Fruit fly (Drosophila melanogaster) whole organism, embryonic: ENCODE results near the gene CG17154.
A peak's percentile ranks its signal among the peaks of the same experiment; 100 is the strongest.

Experiments
- Bgb ChIP-seq: fragments of 200-800 bp; sonication (Bioruptor generic); IDR thresholded peaks from 2 replicates; pipeline ENCODE4 v1.3.6; 2022; ENCODE audit warnings: missing biosample characterization, missing genetic modification characterization; ENCODE audit not compliant: partially characterized antibody
- BtbVII ChIP-seq: fragments of 200-800 bp; sonication (Bioruptor generic); optimal IDR thresholded peaks from 3 replicates; lab custom pipeline; 2017; ENCODE audit warnings: missing biosample characterization, mild to moderate bottlenecking, missing genetic modification characterization
- CG10543 ChIP-seq: fragments of 200-800 bp; sonication (Bioruptor generic); optimal IDR thresholded peaks from 3 replicates; lab custom pipeline; 2017; ENCODE audit warnings: missing biosample characterization, mild to moderate bottlenecking, missing genetic modification characterization, moderate library complexity
- CG11398 ChIP-seq: fragments of 200-800 bp; sonication (Bioruptor generic); optimal IDR thresholded peaks from 2 replicates; lab custom pipeline; 2016; ENCODE audit warnings: missing biosample characterization, missing genetic modification characterization
- CG12219 ChIP-seq: fragments of 200-800 bp; sonication (Bioruptor generic); optimal IDR thresholded peaks from 3 replicates; lab custom pipeline; 2018; ENCODE audit warnings: missing biosample characterization, mild to moderate bottlenecking, missing genetic modification characterization
- CG12391 ChIP-seq: fragments of 200-800 bp; sonication (Bioruptor generic); optimal IDR thresholded peaks from 3 replicates; lab custom pipeline; 2018; ENCODE audit warnings: missing biosample characterization, mild to moderate bottlenecking, missing genetic modification characterization, moderate library complexity
- CG13894 ChIP-seq: fragments of 200-800 bp; sonication (Bioruptor generic); optimal IDR thresholded peaks from 3 replicates; lab custom pipeline; 2018; ENCODE audit warnings: missing biosample characterization, mild to moderate bottlenecking, missing genetic modification characterization, moderate library complexity
- CG14965 ChIP-seq: fragments of 200-800 bp; sonication (Bioruptor generic); optimal IDR thresholded peaks from 2 replicates; lab custom pipeline; 2016; ENCODE audit warnings: missing biosample characterization, missing genetic modification characterization, borderline replicate concordance
- CG15601 ChIP-seq: fragments of 200-800 bp; sonication (Bioruptor generic); optimal IDR thresholded peaks from 3 replicates; lab custom pipeline; 2019; ENCODE audit warnings: missing biosample characterization, mild to moderate bottlenecking, missing genetic modification characterization, moderate library complexity
- CG17802 ChIP-seq: fragments of 200-800 bp; sonication (Bioruptor generic); optimal IDR thresholded peaks from 2 replicates; lab custom pipeline; 2018; ENCODE audit warnings: missing biosample characterization, mild to moderate bottlenecking, missing genetic modification characterization, moderate library complexity
- CG32772 ChIP-seq: fragments of 200-800 bp; sonication (Bioruptor generic); IDR thresholded peaks from 2 replicates; pipeline ENCODE4 v1.3.6; 2022; ENCODE audit warnings: missing biosample characterization, missing genetic modification characterization
- CG4730 ChIP-seq: fragments of 200-800 bp; sonication (Bioruptor generic); IDR thresholded peaks from 2 replicates; pipeline ENCODE4 v1.3.6; 2022; ENCODE audit warnings: missing biosample characterization, missing genetic modification characterization
- CG6254 ChIP-seq: fragments of 200-800 bp; sonication (Bioruptor generic); optimal IDR thresholded peaks from 3 replicates; lab custom pipeline; 2017; ENCODE audit warnings: mild to moderate bottlenecking, missing biosample characterization, missing genetic modification reagents, missing genetic modification characterization
- CG6683 ChIP-seq: fragments of 200-800 bp; sonication (Bioruptor generic); optimal IDR thresholded peaks from 2 replicates; lab custom pipeline; 2017; ENCODE audit warnings: missing biosample characterization, mild to moderate bottlenecking, missing genetic modification characterization, missing genetic modification reagents
- CG6791 ChIP-seq: fragments of 200-800 bp; sonication (Bioruptor generic); IDR thresholded peaks from 3 replicates; pipeline ENCODE4 v1.3.6; 2022; ENCODE audit warnings: missing biosample characterization, missing genetic modification characterization; ENCODE audit not compliant: partially characterized antibody
- CG7987 ChIP-seq: fragments of 200-800 bp; sonication (Bioruptor generic); optimal IDR thresholded peaks from 2 replicates; lab custom pipeline; 2018; ENCODE audit warnings: missing biosample characterization, mild to moderate bottlenecking, missing genetic modification characterization, moderate library complexity
- CG9817 ChIP-seq: fragments of 200-800 bp; sonication (Bioruptor generic); optimal IDR thresholded peaks from 2 replicates; lab custom pipeline; 2018; ENCODE audit warnings: missing biosample characterization, mild to moderate bottlenecking, missing genetic modification characterization, moderate library complexity
- CHES-1-like ChIP-seq: fragments of 200-800 bp; sonication (Bioruptor generic); optimal IDR thresholded peaks from 2 replicates; lab custom pipeline; 2016; ENCODE audit warnings: missing biosample characterization, missing genetic modification characterization
- Dll ChIP-seq: fragments of 200-800 bp; sonication (Bioruptor generic); IDR thresholded peaks from 4 replicates; pipeline ENCODE4 v1.3.6; 2022; ENCODE audit warnings: missing biosample characterization, missing genetic modification characterization; ENCODE audit not compliant: partially characterized antibody
- Dref ChIP-seq: fragments of 200-800 bp; sonication (Bioruptor generic); IDR thresholded peaks from 2 replicates; pipeline ENCODE4 v1.3.6; 2022; ENCODE audit warnings: missing biosample characterization, missing genetic modification characterization
- Eip74EF ChIP-seq, 2 experiments: fragments of 200-800 bp in 1 of 2; fragments of >200 bp in 1 of 2; sonication (Bioruptor generic) in 1 of 2; optimal IDR thresholded peaks; 2 replicates each; lab custom pipeline; 2017 to 2019; ENCODE audit warnings: missing biosample characterization in 2 of 2, missing genetic modification characterization in 2 of 2, mild to moderate bottlenecking in 1 of 2, moderate library complexity in 1 of 2
- Ets65A ChIP-seq: fragments of 200-800 bp; sonication (Bioruptor generic); peaks from one replicate; lab custom pipeline; 2016; ENCODE audit warnings: missing biosample characterization, missing genetic modification characterization
- HLH54F ChIP-seq: fragments of 200-800 bp; sonication (Bioruptor generic); optimal IDR thresholded peaks from 3 replicates; lab custom pipeline; 2016; ENCODE audit warnings: missing biosample characterization, missing genetic modification characterization
- Hmr ChIP-seq: fragments of 200-800 bp; sonication (Bioruptor generic); optimal IDR thresholded peaks from 3 replicates; lab custom pipeline; 2017; ENCODE audit warnings: mild to moderate bottlenecking, missing biosample characterization, missing genetic modification reagents, missing genetic modification characterization
- Hr51 ChIP-seq, 2 experiments: fragments of 200-800 bp; sonication (Bioruptor generic); optimal IDR thresholded peaks; 2 replicates in 1 of 2; 3 replicates in 1 of 2; lab custom pipeline; 2016 to 2018; ENCODE audit warnings: missing biosample characterization in 2 of 2, missing genetic modification characterization in 2 of 2, mild to moderate bottlenecking in 1 of 2, moderate library complexity in 1 of 2
- Hr78 ChIP-seq, 2 experiments: fragments of 200-800 bp in 1 of 2; fragments of >200 bp in 1 of 2; sonication (Bioruptor generic) in 1 of 2; optimal IDR thresholded peaks; 2 replicates each; lab custom pipeline; 2017 to 2019; ENCODE audit warnings: missing biosample characterization in 2 of 2, missing genetic modification characterization in 2 of 2, mild to moderate bottlenecking in 1 of 2, moderate library complexity in 1 of 2
- Meics ChIP-seq: fragments of 200-800 bp; sonication (Bioruptor generic); optimal IDR thresholded peaks from 2 replicates; lab custom pipeline; 2017; ENCODE audit warnings: missing biosample characterization, mild to moderate bottlenecking, missing genetic modification characterization
- NC2β ChIP-seq: fragments of 200-800 bp; sonication (Bioruptor generic); optimal IDR thresholded peaks from 2 replicates; lab custom pipeline; 2016; ENCODE audit warnings: missing biosample characterization, missing genetic modification characterization
- PHDP ChIP-seq: fragments of 200-800 bp; sonication (Bioruptor generic); optimal IDR thresholded peaks from 3 replicates; lab custom pipeline; 2018; ENCODE audit warnings: missing biosample characterization, mild to moderate bottlenecking, missing genetic modification characterization, moderate library complexity
- Scr ChIP-seq: fragments of 200-800 bp; sonication (Bioruptor generic); IDR thresholded peaks from 2 replicates; pipeline ENCODE4 v1.3.6; 2022; ENCODE audit warnings: missing biosample characterization, missing genetic modification characterization; ENCODE audit not compliant: partially characterized antibody
- Stat92E ChIP-seq, 3 experiments: fragments of >200 bp in 2 of 3; fragments of 200-800 bp in 1 of 3; sonication (Bioruptor generic) in 1 of 3; optimal IDR thresholded peaks; 2 replicates each; lab custom pipeline; 2017 to 2019; ENCODE audit warnings: missing biosample characterization in 3 of 3, missing genetic modification characterization in 3 of 3, mild to moderate bottlenecking in 1 of 3, moderate library complexity in 1 of 3
- aop ChIP-seq: fragments of 200-800 bp; sonication (Bioruptor generic); IDR thresholded peaks from 2 replicates; pipeline ENCODE4 v1.3.6; 2022; ENCODE audit warnings: missing biosample characterization, missing genetic modification characterization
- ase ChIP-seq: fragments of 200-800 bp; sonication (Bioruptor generic); IDR thresholded peaks from 3 replicates; pipeline ENCODE4 v1.3.6; 2022; ENCODE audit warnings: missing biosample characterization, missing genetic modification characterization
- chm ChIP-seq: fragments of 200-800 bp; sonication (Bioruptor generic); IDR thresholded peaks from 2 replicates; pipeline ENCODE4 v1.3.6; 2022; ENCODE audit warnings: missing biosample characterization, missing genetic modification characterization
- corto ChIP-seq: fragments of 200-800 bp; sonication (Bioruptor generic); optimal IDR thresholded peaks from 2 replicates; lab custom pipeline; 2016; ENCODE audit warnings: missing biosample characterization, mild to moderate bottlenecking, missing genetic modification characterization, moderate library complexity
- dm ChIP-seq: fragments of 200-800 bp; sonication (Bioruptor generic); optimal IDR thresholded peaks from 3 replicates; lab custom pipeline; 2016; ENCODE audit warnings: missing biosample characterization, missing genetic modification characterization
- dmrt11E ChIP-seq: fragments of 200-800 bp; sonication (Bioruptor generic); optimal IDR thresholded peaks from 3 replicates; lab custom pipeline; 2018; ENCODE audit warnings: missing biosample characterization, mild to moderate bottlenecking, missing genetic modification characterization, moderate library complexity
- eve ChIP-seq, 2 experiments: fragments of >200 bp; optimal IDR thresholded peaks; 2 replicates each; lab custom pipeline; 2017; ENCODE audit warnings: missing biosample characterization in 2 of 2, missing genetic modification characterization in 2 of 2
- hb ChIP-seq: fragments of 200-800 bp; sonication (Bioruptor generic); IDR thresholded peaks from 3 replicates; pipeline ENCODE4 v1.3.6; 2022; ENCODE audit warnings: missing biosample characterization, missing genetic modification characterization; ENCODE audit not compliant: partially characterized antibody
- inv ChIP-seq: fragments of 200-800 bp; sonication (Bioruptor generic); IDR thresholded peaks from 2 replicates; pipeline ENCODE4 v1.3.6; 2022; ENCODE audit warnings: missing biosample characterization, missing genetic modification characterization; ENCODE audit not compliant: partially characterized antibody
- lola ChIP-seq, 3 experiments: fragments of >200 bp in 2 of 3; fragments of 200-800 bp in 1 of 3; sonication (Bioruptor generic) in 1 of 3; optimal IDR thresholded peaks; 2 replicates each; lab custom pipeline; 2017 to 2019; ENCODE audit warnings: missing biosample characterization in 3 of 3, missing genetic modification characterization in 3 of 3, mild to moderate bottlenecking in 1 of 3, moderate library complexity in 1 of 3
- mld ChIP-seq: fragments of 200-800 bp; sonication (Bioruptor generic); IDR thresholded peaks from 3 replicates; pipeline ENCODE4 v1.3.6; 2022; ENCODE audit warnings: missing biosample characterization, missing genetic modification characterization; ENCODE audit not compliant: partially characterized antibody
- nau ChIP-seq: fragments of 200-800 bp; sonication (Bioruptor generic); optimal IDR thresholded peaks from 3 replicates; lab custom pipeline; 2017; ENCODE audit warnings: missing biosample characterization, mild to moderate bottlenecking, missing genetic modification characterization, missing genetic modification reagents
- pzg ChIP-seq: fragments of 200-800 bp; sonication (Bioruptor generic); optimal IDR thresholded peaks from 3 replicates; lab custom pipeline; 2018; ENCODE audit warnings: missing biosample characterization, mild to moderate bottlenecking, missing genetic modification characterization, moderate library complexity
- schlank ChIP-seq: fragments of 200-800 bp; sonication (Bioruptor generic); optimal IDR thresholded peaks from 2 replicates; lab custom pipeline; 2018; ENCODE audit warnings: missing biosample characterization, mild to moderate bottlenecking, missing genetic modification characterization
- so ChIP-seq: fragments of 200-800 bp; sonication (Bioruptor generic); IDR thresholded peaks from 3 replicates; pipeline ENCODE4 v1.3.6; 2022; ENCODE audit warnings: missing biosample characterization, missing genetic modification characterization
- toy ChIP-seq: fragments of 200-800 bp; sonication (Bioruptor generic); IDR thresholded peaks from 2 replicates; pipeline ENCODE4 v1.3.6; 2022; ENCODE audit warnings: missing biosample characterization, missing genetic modification characterization

The CG17154 gene

DNA sequence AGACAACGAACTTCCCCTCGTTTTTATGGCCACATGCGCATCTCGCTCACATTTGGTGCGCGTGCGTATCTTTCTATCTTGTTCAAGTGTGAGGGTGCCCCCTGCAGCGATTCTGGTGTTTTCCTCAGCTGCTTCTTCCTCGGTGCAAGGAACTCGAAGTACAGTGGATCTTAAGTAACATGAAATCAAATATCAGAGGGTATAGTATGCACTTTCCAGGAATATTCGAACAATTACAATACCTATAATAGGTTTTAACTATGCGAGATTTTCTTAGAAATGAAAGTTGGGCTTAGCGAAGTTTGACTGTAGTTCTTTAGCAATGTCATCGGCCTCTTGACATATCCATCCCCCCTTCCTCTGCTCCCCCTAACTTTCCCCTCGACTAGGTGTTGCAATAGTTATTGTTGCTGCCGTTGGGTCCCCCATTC is 25.6 kb upstream of the CG17154 start (continued):
- TF ChIP-seq CG6791 (GFP tag; lab: Robert Waterston, UW), result no peak
- peak; percentile 70; the same call in 1 of the 2 replicates for TF ChIP-seq chm (GFP tag; lab: Robert Waterston, UW)
- no peak for TF ChIP-seq CG7987 (GFP tag; lab: Kevin White, UChicago)
- no peak for TF ChIP-seq CG17802 (tag; lab: Kevin White, UChicago)
- no peak for TF ChIP-seq Dref (GFP tag; lab: Robert Waterston, UW)
- TF ChIP-seq CG32772 (GFP tag; lab: Robert Waterston, UW), result peak; percentile 33; the same call in 1 of the 2 replicates
- peak; percentile 86 for TF ChIP-seq Ets65A (GFP tag; lab: Kevin White, UChicago)
- no peak for TF ChIP-seq CG14965 (GFP tag; lab: Kevin White, UChicago)
- no peak for TF ChIP-seq CG10543 (GFP tag; lab: Kevin White, UChicago)
- TF ChIP-seq CG12219, result peak; percentile 55
- TF ChIP-seq Bgb (GFP tag; lab: Robert Waterston, UW), result no peak
- TF ChIP-seq Eip74EF (GFP tag; optimal IDR thresholded peaks at IDR 0.05; lab: Kevin White, UChicago), result no peak
- TF ChIP-seq CG6254 (GFP tag; lab: Kevin White, UChicago), result peak; percentile 34
- TF ChIP-seq Scr (GFP tag; lab: Robert Waterston, UW), result no peak
- no peak for TF ChIP-seq schlank (tag; lab: Kevin White, UChicago)
- no peak for TF ChIP-seq Meics (GFP tag; lab: Kevin White, UChicago)
- TF ChIP-seq HLH54F, result no peak
- 0 out of 2 replicates have a peak, but pooled peaks have one; percentile 22 for TF ChIP-seq aop (GFP tag; lab: Robert Waterston, UW)
- TF ChIP-seq CG12391, result peak; percentile 45
- peak in 1 of 3 experiments; percentile 66 for TF ChIP-seq lola (GFP tag; optimal IDR thresholded peaks at IDR 0.05; lab: Kevin White, UChicago)
- no peak for TF ChIP-seq CG9817 (tag; lab: Kevin White, UChicago)
- TF ChIP-seq CG13894 (tag; lab: Kevin White, UChicago), result no peak
- peak; percentile 15 for TF ChIP-seq CHES-1-like
- TF ChIP-seq so (GFP tag; lab: Robert Waterston, UW), result 0 out of 3 replicates have a peak, but pooled peaks have one; percentile 28
- TF ChIP-seq CG6683 (GFP tag; lab: Kevin White, UChicago), result no peak
- TF ChIP-seq BtbVII (GFP tag; lab: Kevin White, UChicago), result no peak
- TF ChIP-seq Stat92E (GFP tag; optimal IDR thresholded peaks at IDR 0.05; lab: Kevin White, UChicago), result peak in 1 of 3 experiments; percentile 75
- no peak for TF ChIP-seq mld
- TF ChIP-seq CG15601 (tag; lab: Kevin White, UChicago), result peak; percentile 60
- TF ChIP-seq ase, result peak; percentile 50; the same call in 1 of the 3 replicates
- TF ChIP-seq CG11398, result no peak
- peak; percentile 54 for TF ChIP-seq NC2β (GFP tag; lab: Kevin White, UChicago)
- TF ChIP-seq PHDP, result peak; percentile 31
- TF ChIP-seq Dll (GFP tag; lab: Robert Waterston, UW), result no peak
- peak; percentile 88 for TF ChIP-seq dmrt11E
- no peak for TF ChIP-seq Hr51 (GFP tag; optimal IDR thresholded peaks at IDR 0.05; lab: Kevin White, UChicago)
- TF ChIP-seq eve (GFP tag; optimal IDR thresholded peaks at IDR 0.05; lab: Kevin White, UChicago), result no peak
- no peak for TF ChIP-seq inv (GFP tag; lab: Robert Waterston, UW)
- no peak for TF ChIP-seq nau
- TF ChIP-seq Hr78 (GFP tag; optimal IDR thresholded peaks at IDR 0.05; lab: Kevin White, UChicago), result no peak
- TF ChIP-seq hb (GFP tag; lab: Robert Waterston, UW), result no peak
- no peak for TF ChIP-seq toy (GFP tag; lab: Robert Waterston, UW)
- no peak for TF ChIP-seq corto (GFP tag; lab: Kevin White, UChicago)
- TF ChIP-seq Hmr (GFP tag; lab: Kevin White, UChicago), result no peak
- no peak for TF ChIP-seq pzg (GFP tag; lab: Kevin White, UChicago)
- peak; percentile 20 for TF ChIP-seq dm (GFP tag; lab: Kevin White, UChicago)
- TF ChIP-seq CG4730 (GFP tag; lab: Robert Waterston, UW), result peak; percentile 38; the same call in 1 of the 2 replicates
